Fruit fly (Drosophila melanogaster) whole organism, prepupa: ENCODE measurements around the gene CalpB.

Source experiments
- Blimp-1 ChIP-seq: fragments of 200-800 bp; sonication (Bioruptor generic); optimal IDR thresholded peaks from 3 replicates; lab custom pipeline; 2017; ENCODE audit warnings: missing biosample characterization, missing genetic modification characterization, mild to moderate bottlenecking, moderate library complexity, missing genetic modification reagents
- CG10631 ChIP-seq: fragments of 200-800 bp; sonication (Bioruptor generic); optimal IDR thresholded peaks from 2 replicates; lab custom pipeline; 2016; ENCODE audit warnings: missing biosample characterization, missing genetic modification characterization
- CG10669 ChIP-seq: fragments of 200-800 bp; sonication (Bioruptor generic); optimal IDR thresholded peaks from 3 replicates; lab custom pipeline; 2018; ENCODE audit warnings: missing biosample characterization, mild to moderate bottlenecking, missing genetic modification characterization, moderate library complexity
- CG11902 ChIP-seq: fragments of 200-800 bp; sonication (Bioruptor generic); optimal IDR thresholded peaks from 3 replicates; lab custom pipeline; 2016; ENCODE audit warnings: missing biosample characterization, missing genetic modification characterization
- CG31627 ChIP-seq: fragments of 200-800 bp; sonication (Bioruptor generic); optimal IDR thresholded peaks from 3 replicates; lab custom pipeline; 2016; ENCODE audit warnings: missing biosample characterization, missing genetic modification characterization
- CG32006 ChIP-seq: fragments of 200-800 bp; sonication (Bioruptor generic); optimal IDR thresholded peaks from 3 replicates; lab custom pipeline; 2017; ENCODE audit warnings: missing biosample characterization, mild to moderate bottlenecking, missing genetic modification characterization
- CG34406 ChIP-seq: fragments of 200-800 bp; sonication (Bioruptor generic); optimal IDR thresholded peaks from 3 replicates; lab custom pipeline; 2016; ENCODE audit warnings: missing biosample characterization, missing genetic modification characterization
- CG3919 ChIP-seq: fragments of 200-800 bp; sonication (Bioruptor generic); optimal IDR thresholded peaks from 3 replicates; lab custom pipeline; 2016; ENCODE audit warnings: missing biosample characterization, missing genetic modification characterization
- CG4318 ChIP-seq: fragments of 200-800 bp; sonication (Bioruptor generic); optimal IDR thresholded peaks from 3 replicates; lab custom pipeline; 2017; ENCODE audit warnings: missing biosample characterization, mild to moderate bottlenecking, missing genetic modification characterization
- CG6163 ChIP-seq: fragments of 200-800 bp; sonication (Bioruptor generic); IDR thresholded peaks from 3 replicates; pipeline ENCODE4 v1.3.6; 2022; ENCODE audit warnings: missing biosample characterization, missing genetic modification characterization
- CG6808 ChIP-seq: fragments of 200-800 bp; sonication (Bioruptor generic); optimal IDR thresholded peaks from 3 replicates; lab custom pipeline; 2017; ENCODE audit warnings: missing biosample characterization, missing genetic modification characterization, mild to moderate bottlenecking, moderate library complexity, missing genetic modification reagents
- CG6854 ChIP-seq: fragments of 200-800 bp; sonication (Bioruptor generic); optimal IDR thresholded peaks from 2 replicates; lab custom pipeline; 2017; ENCODE audit warnings: missing biosample characterization, mild to moderate bottlenecking, missing genetic modification characterization
- CG7368 ChIP-seq: fragments of 200-800 bp; sonication (Bioruptor generic); optimal IDR thresholded peaks from 3 replicates; lab custom pipeline; 2016; ENCODE audit warnings: missing biosample characterization, missing genetic modification characterization
- CG8632 ChIP-seq: fragments of 200-800 bp; sonication (Bioruptor generic); optimal IDR thresholded peaks from 3 replicates; lab custom pipeline; 2016; ENCODE audit warnings: missing biosample characterization, missing genetic modification characterization
- CG9139 ChIP-seq: fragments of 200-800 bp; sonication (Bioruptor generic); optimal IDR thresholded peaks from 3 replicates; lab custom pipeline; 2017; ENCODE audit warnings: missing biosample characterization, mild to moderate bottlenecking, missing genetic modification characterization
- Eip75B ChIP-seq: fragments of 200-800 bp; sonication (Bioruptor generic); optimal IDR thresholded peaks from 3 replicates; lab custom pipeline; 2016; ENCODE audit warnings: missing biosample characterization, missing genetic modification characterization
- Ets96B ChIP-seq: fragments of 200-800 bp; optimal IDR thresholded peaks from 2 replicates; lab custom pipeline; 2019; ENCODE audit warnings: missing biosample characterization, mild to moderate bottlenecking, missing genetic modification characterization, moderate library complexity
- Gug ChIP-seq: fragments of 200-800 bp; sonication (Bioruptor generic); IDR thresholded peaks from 2 replicates; pipeline ENCODE4 v1.3.6; 2022; ENCODE audit warnings: missing biosample characterization, missing genetic modification characterization
- Hr39 ChIP-seq: fragments of 200-800 bp; sonication (Bioruptor generic); optimal IDR thresholded peaks from 2 replicates; lab custom pipeline; 2016; ENCODE audit warnings: missing biosample characterization, missing genetic modification characterization
- Hr4 ChIP-seq: fragments of 200-800 bp; sonication (Bioruptor generic); optimal IDR thresholded peaks from 3 replicates; lab custom pipeline; 2016; ENCODE audit warnings: missing biosample characterization, missing genetic modification characterization
- Met ChIP-seq: fragments of 200-800 bp; sonication (Bioruptor generic); optimal IDR thresholded peaks from 3 replicates; lab custom pipeline; 2016; ENCODE audit warnings: missing biosample characterization, missing genetic modification characterization
- Smox ChIP-seq: fragments of 200-800 bp; sonication (Bioruptor generic); optimal IDR thresholded peaks from 3 replicates; lab custom pipeline; 2016; ENCODE audit warnings: missing biosample characterization, missing genetic modification characterization
- Sox102F ChIP-seq: fragments of 200-800 bp; sonication (Bioruptor generic); optimal IDR thresholded peaks from 2 replicates; lab custom pipeline; 2016; ENCODE audit warnings: missing biosample characterization, mild to moderate bottlenecking, missing genetic modification characterization
- Sox14 ChIP-seq: fragments of 200-800 bp; sonication (Bioruptor generic); optimal IDR thresholded peaks from 3 replicates; lab custom pipeline; 2016; ENCODE audit warnings: missing biosample characterization, missing genetic modification characterization
- Sox15 ChIP-seq: fragments of 200-800 bp; sonication (Bioruptor generic); optimal IDR thresholded peaks from 3 replicates; lab custom pipeline; 2016; ENCODE audit warnings: missing biosample characterization, missing genetic modification characterization
- cyc ChIP-seq: fragments of 200-800 bp; sonication (Bioruptor generic); optimal IDR thresholded peaks from 3 replicates; lab custom pipeline; 2016; ENCODE audit warnings: missing biosample characterization, missing genetic modification characterization
- dac ChIP-seq: fragments of 200-800 bp; sonication (Bioruptor generic); optimal IDR thresholded peaks from 2 replicates; lab custom pipeline; 2017; ENCODE audit warnings: missing biosample characterization, mild to moderate bottlenecking, missing genetic modification characterization
- dsx ChIP-seq: fragments of 200-800 bp; optimal IDR thresholded peaks from 3 replicates; lab custom pipeline; 2019; ENCODE audit warnings: missing biosample characterization, mild to moderate bottlenecking, missing genetic modification characterization, moderate library complexity; ENCODE audit not compliant: poor library complexity, severe bottlenecking
- esn ChIP-seq: fragments of 200-800 bp; sonication (Bioruptor generic); optimal IDR thresholded peaks from 2 replicates; lab custom pipeline; 2016; ENCODE audit warnings: missing biosample characterization, mild to moderate bottlenecking, missing genetic modification characterization, moderate library complexity
- fd85E ChIP-seq: fragments of 200-800 bp; sonication (Bioruptor generic); optimal IDR thresholded peaks from 3 replicates; lab custom pipeline; 2016; ENCODE audit warnings: missing biosample characterization, missing genetic modification characterization
- lz ChIP-seq: fragments of 200-800 bp; sonication (Bioruptor generic); optimal IDR thresholded peaks from 3 replicates; lab custom pipeline; 2016; ENCODE audit warnings: missing biosample characterization, missing genetic modification characterization
- net ChIP-seq: fragments of 200-800 bp; sonication (Bioruptor generic); optimal IDR thresholded peaks from 3 replicates; lab custom pipeline; 2016; ENCODE audit warnings: missing biosample characterization, missing genetic modification characterization
- salr ChIP-seq, 2 experiments: fragments of 200-800 bp; sonication (Bioruptor generic); optimal IDR thresholded peaks; 3 replicates each; lab custom pipeline; 2016 to 2018; ENCODE audit warnings: missing biosample characterization in 2 of 2, missing genetic modification characterization in 2 of 2, mild to moderate bottlenecking in 1 of 2
- spab ChIP-seq: fragments of 200-800 bp; sonication (Bioruptor generic); optimal IDR thresholded peaks from 2 replicates; lab custom pipeline; 2017; ENCODE audit warnings: missing biosample characterization, mild to moderate bottlenecking, missing genetic modification characterization, missing genetic modification reagents
- ss ChIP-seq, 2 experiments: fragments of 200-800 bp; sonication (Bioruptor generic); optimal IDR thresholded peaks; 2 replicates in 1 of 2; 3 replicates in 1 of 2; lab custom pipeline; 2017 to 2018; ENCODE audit warnings: mild to moderate bottlenecking in 2 of 2, missing biosample characterization in 2 of 2, missing genetic modification characterization in 2 of 2, moderate library complexity in 1 of 2
- svp ChIP-seq: fragments of 200-800 bp; sonication (Bioruptor generic); peaks from one replicate; lab custom pipeline; 2016; ENCODE audit warnings: missing biosample characterization, missing genetic modification characterization
- topi ChIP-seq: fragments of 200-800 bp; sonication (Bioruptor generic); optimal IDR thresholded peaks from 3 replicates; lab custom pipeline; 2016; ENCODE audit warnings: missing biosample characterization, missing genetic modification characterization

CalpB gene

dm6 chr3L:9899046-9899659 lies 10.6 kb downstream of the CalpB start, which contains the start of gene nudE (continued):
- TF ChIP-seq topi (GFP tag; lab: Kevin White, UChicago) = peak; percentile 38
- TF ChIP-seq Gug = no peak
- TF ChIP-seq CG34406 (GFP tag; lab: Kevin White, UChicago) = no peak
- TF ChIP-seq Hr39 = peak; percentile 45
- no peak for TF ChIP-seq ss (GFP tag; optimal IDR thresholded peaks at IDR 0.05; lab: Kevin White, UChicago)
- no peak for TF ChIP-seq dsx (GFP tag; lab: Kevin White, UChicago)
- TF ChIP-seq esn (GFP tag; lab: Kevin White, UChicago) = peak; percentile 50
- TF ChIP-seq fd85E = no peak
- TF ChIP-seq Sox15 = no peak
- peak; percentile 33 for TF ChIP-seq Met
- no peak for TF ChIP-seq Blimp-1 (GFP tag; lab: Kevin White, UChicago)

dm6 chr3L:9904988-9905387 lies 16.4 kb downstream of the CalpB start:
- TF ChIP-seq topi (GFP tag; lab: Kevin White, UChicago) = no peak
- no peak for TF ChIP-seq Smox (GFP tag; lab: Kevin White, UChicago)
- no peak for TF ChIP-seq net (GFP tag; lab: Kevin White, UChicago)
- no peak for TF ChIP-seq Sox102F (GFP tag; lab: Kevin White, UChicago)
- no peak for TF ChIP-seq CG7368 (GFP tag; lab: Kevin White, UChicago)
- TF ChIP-seq CG34406 (GFP tag; lab: Kevin White, UChicago) = no peak
- no peak for TF ChIP-seq CG11902
- TF ChIP-seq CG8632 (GFP tag; lab: Kevin White, UChicago) = no peak
- no peak for TF ChIP-seq salr (GFP tag; optimal IDR thresholded peaks at IDR 0.05; lab: Kevin White, UChicago)
- no peak for TF ChIP-seq Ets96B (tag; lab: Kevin White, UChicago)

DNA sequence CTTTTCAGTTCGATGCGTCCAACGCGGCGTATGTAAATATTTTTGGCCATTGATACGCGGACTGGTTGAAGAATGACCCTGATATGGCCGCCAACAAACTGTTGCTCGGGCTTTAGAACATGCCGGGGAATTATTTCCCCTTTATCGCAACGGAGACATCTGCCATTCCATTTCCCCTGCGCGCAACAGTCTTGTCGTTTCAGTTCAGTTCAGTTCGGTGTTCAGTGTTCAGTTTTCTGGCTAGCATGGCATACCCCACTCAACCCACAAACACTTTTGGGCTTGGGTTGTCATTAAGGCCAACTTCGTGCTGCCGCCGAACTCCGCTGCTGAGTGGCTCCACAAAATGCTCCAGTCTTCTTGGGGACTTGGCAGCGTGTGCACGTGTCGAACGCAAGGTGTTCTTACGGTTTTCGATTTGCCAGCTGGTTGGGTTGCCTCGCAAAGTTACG lies 19.2 kb downstream of the CalpB start, which contains the start of gene bma:
Gene bma, plus strand, starts transcription at position 402 of the 452 bp plus-strand sequence.
- TF ChIP-seq Ets96B (tag; lab: Kevin White, UChicago) (no peak), dsx (GFP tag; lab: Kevin White, UChicago) (no peak), svp (no peak), lz (GFP tag; lab: Kevin White, UChicago) (no peak), CG6854 (GFP tag; lab: Kevin White, UChicago) (no peak), CG9139 (GFP tag; lab: Kevin White, UChicago) (no peak), CG3919 (no peak), CG31627 (no peak), Eip75B (GFP tag; lab: Kevin White, UChicago) (no peak), Hr4 (no peak), spab (GFP tag; lab: Kevin White, UChicago) (no peak), CG10631 (no peak), CG6163 (GFP tag; lab: Robert Waterston, UW) (no peak), CG6808 (no peak)
- TF ChIP-seq, all 60 proteins: peak for 0

- TF ChIP-seq CG8632 (GFP tag; lab: Kevin White, UChicago) (no peak), CG10669 (GFP tag; lab: Kevin White, UChicago) (no peak), CG32006 (GFP tag; lab: Kevin White, UChicago) (no peak), Sox14 (no peak), CG4318 (GFP tag; lab: Kevin White, UChicago) (no peak), cyc (GFP tag; lab: Kevin White, UChicago) (no peak), esn (GFP tag; lab: Kevin White, UChicago) (no peak), dac (GFP tag; lab: Kevin White, UChicago) (no peak), CG7368 (GFP tag; lab: Kevin White, UChicago) (no peak)
These were observed 38.6 kb downstream of the CalpB start for dm6 chr3L:9927169-9927568.
